Fruit fly (Drosophila melanogaster): Measurements from ENCODE around the gene mthl5.
A peak's percentile ranks its signal among the peaks of the same experiment; 100 is the strongest.

mthl5 gene

DNA sequence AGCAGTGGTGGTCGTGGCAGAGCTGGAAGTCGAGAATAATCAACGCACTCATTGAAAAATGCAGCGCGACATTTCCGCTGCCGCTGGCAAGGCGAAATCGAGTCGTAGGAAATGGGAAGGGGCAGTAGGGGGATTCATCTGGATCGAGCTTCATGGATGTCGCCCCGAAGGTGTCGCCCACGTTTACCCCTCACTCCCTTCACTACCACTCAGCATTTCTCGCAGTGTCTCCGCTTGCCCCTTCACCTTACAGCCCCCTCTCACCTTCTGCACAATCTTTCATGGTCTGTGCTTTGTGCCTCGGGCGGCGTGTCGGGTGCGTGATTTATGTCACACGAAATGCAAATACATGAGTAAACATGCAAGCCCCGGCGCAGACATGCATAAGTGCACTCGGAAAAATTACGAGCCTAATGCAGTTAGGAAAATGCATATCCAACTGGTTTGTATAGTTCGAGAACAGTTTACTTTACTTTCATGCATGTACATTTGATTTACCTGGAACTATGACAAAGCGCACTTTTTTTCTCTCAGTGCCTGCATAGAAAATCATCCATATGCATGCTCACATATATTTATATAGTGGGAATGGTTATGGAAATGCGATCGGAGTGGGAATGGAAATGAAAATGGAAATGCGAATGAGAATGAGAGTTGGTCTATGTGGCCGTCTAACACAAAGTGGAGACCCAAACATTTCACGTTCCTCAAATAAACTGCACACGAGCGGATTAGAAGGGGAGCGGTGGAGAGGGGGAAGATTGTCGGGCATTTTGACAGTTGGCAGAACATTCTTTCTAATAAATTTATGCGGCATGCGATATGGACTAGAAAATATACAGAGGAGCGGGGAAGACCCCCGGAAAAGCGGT lies 37.4 kb downstream of the mthl5 start (continued):
- TF ChIP-seq CG3995 (GFP tag; optimal IDR thresholded peaks at IDR 0.05) (no peak), cas (GFP tag; IDR thresholded peaks at IDR 0.05) (no peak), CG13624 (GFP tag; optimal IDR thresholded peaks at IDR 0.05) (peak; percentile 52), ken (GFP tag; IDR thresholded peaks at IDR 0.05) (peak; percentile 97), sim (GFP tag; IDR thresholded peaks at IDR 0.05) (peak; percentile 89), btn (GFP tag; optimal IDR thresholded peaks at IDR 0.05) (peak; percentile 92), CG9215 (GFP tag; IDR thresholded peaks at IDR 0.05) (peak; percentile 66), HmgD (GFP tag; optimal IDR thresholded peaks at IDR 0.05) (peak; percentile 70), Asciz (GFP tag; optimal IDR thresholded peaks at IDR 0.05) (peak; percentile 96), HLH3B (GFP tag; IDR thresholded peaks at IDR 0.05) (peak; percentile 95), CG18764 (GFP tag; optimal IDR thresholded peaks at IDR 0.05) (peak; percentile 88), usp (GFP tag; optimal IDR thresholded peaks at IDR 0.05) (no peak), chm (GFP tag; IDR thresholded peaks at IDR 0.05) (peak; percentile 96), tna (GFP tag; IDR thresholded peaks at IDR 0.05; ENCODE audit: partially characterized antibody) (no peak), CG10147 (GFP tag; optimal IDR thresholded peaks at IDR 0.05) (peak; percentile 59), lbe (GFP tag; optimal IDR thresholded peaks at IDR 0.05) (no peak), Dref (GFP tag; IDR thresholded peaks at IDR 0.05) (no peak), sens (GFP tag) (peak; percentile 99), CG3726 (GFP tag; IDR thresholded peaks at IDR 0.05) (peak; percentile 80; the same call in 2 of the 3 replicates), odd (GFP tag; optimal IDR thresholded peaks at IDR 0.05) (peak; percentile 67), esg (GFP tag; conservative IDR thresholded peaks at IDR 0.05) (peak; percentile 80), her (GFP tag; optimal IDR thresholded peaks at IDR 0.05) (peak; percentile 86), bab2 (GFP tag; optimal IDR thresholded peaks at IDR 0.05) (peak; percentile 87), GATAe (GFP tag; conservative IDR thresholded peaks at IDR 0.05) (no peak), bigmax (GFP tag; optimal IDR thresholded peaks at IDR 0.05) (peak; percentile 12), Lim3 (GFP tag; IDR thresholded peaks at IDR 0.05) (peak; percentile 82), unpg (GFP tag; optimal IDR thresholded peaks at IDR 0.05) (peak; percentile 92), CG1024 (GFP tag; IDR thresholded peaks at IDR 0.05) (peak; percentile 93), CG2129 (GFP tag; IDR thresholded peaks at IDR 0.05; ENCODE audit: partially characterized antibody) (no peak), CG10431 (GFP tag; optimal IDR thresholded peaks at IDR 0.05) (peak; percentile 88), Mad (GFP tag; optimal IDR thresholded peaks at IDR 0.05) (peak; percentile 84), Abd-B (GFP tag; optimal IDR thresholded peaks at IDR 0.05) (peak; percentile 88), maf-S (GFP tag; optimal IDR thresholded peaks at IDR 0.05) (peak; percentile 79), rib (GFP tag; IDR thresholded peaks at IDR 0.05) (no peak), sqz (GFP tag; optimal IDR thresholded peaks at IDR 0.05) (peak; percentile 70), CG12744 (GFP tag; optimal IDR thresholded peaks at IDR 0.05) (peak; percentile 25), ap (GFP tag; IDR thresholded peaks at IDR 0.05) (peak; percentile 89), Hsf (GFP tag; optimal IDR thresholded peaks at IDR 0.05) (peak; percentile 86), hbn (GFP tag; IDR thresholded peaks at IDR 0.05; ENCODE audit: partially characterized antibody) (no peak), CG11085 (GFP tag; IDR thresholded peaks at IDR 0.05) (peak; percentile 54), CG9797 (GFP tag; optimal IDR thresholded peaks at IDR 0.05) (peak; percentile 27), ara (GFP tag; IDR thresholded peaks at IDR 0.05) (peak; percentile 95), CG33213 (GFP tag; optimal IDR thresholded peaks at IDR 0.05) (peak; percentile 88), CG6683 (GFP tag; optimal IDR thresholded peaks at IDR 0.05) (peak; percentile 44), nerfin-2 (GFP tag; IDR thresholded peaks at IDR 0.05; ENCODE audit: partially characterized antibody) (no peak), psq (GFP tag; optimal IDR thresholded peaks at IDR 0.05) (peak; percentile 63), chn (GFP tag; optimal IDR thresholded peaks at IDR 0.05) (peak; percentile 93), CG13287 (GFP tag; IDR thresholded peaks at IDR 0.05; ENCODE audit: partially characterized antibody) (no peak), seq (GFP tag; IDR thresholded peaks at IDR 0.05) (peak; percentile 73), mirr (GFP tag; optimal IDR thresholded peaks at IDR 0.05) (no peak)

Measured in whole organism, embryonic.